Fruit fly (Drosophila melanogaster): ENCODE measurements around the gene CG9926.

CG9926 gene

DNA sequence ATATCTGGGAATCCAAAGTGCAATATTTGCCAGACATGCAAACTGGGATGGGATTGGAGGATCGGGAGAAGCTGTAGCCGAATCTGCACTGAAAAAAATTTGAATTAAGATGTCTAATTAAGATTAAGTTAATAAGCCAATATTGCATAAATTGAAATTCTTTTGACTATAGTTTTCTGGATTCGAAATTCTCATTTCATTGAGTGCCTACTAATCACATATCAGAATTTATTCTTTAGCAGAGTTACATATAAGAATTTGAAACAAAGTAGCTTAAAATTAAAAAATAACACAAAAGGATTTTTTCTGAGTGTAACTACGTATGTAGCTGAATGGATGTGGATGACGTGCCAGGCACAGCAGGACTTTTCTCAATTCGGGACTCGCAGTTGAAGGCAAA, 19.1 kb downstream of the CG9926 start (continued):
- TF ChIP-seq dac (GFP tag; optimal IDR thresholded peaks at IDR 0.05) (no peak), CG3032 (tag; optimal IDR thresholded peaks at IDR 0.05) (no peak), Sox14 (GFP tag; optimal IDR thresholded peaks at IDR 0.05) (peak; percentile 49), CG11902 (GFP tag; optimal IDR thresholded peaks at IDR 0.05) (no peak), Hr4 (GFP tag; optimal IDR thresholded peaks at IDR 0.05) (peak; percentile 4), CG1621 (tag; optimal IDR thresholded peaks at IDR 0.05) (no peak), OdsH (GFP tag; optimal IDR thresholded peaks at IDR 0.05) (peak; percentile 28), Ets96B (tag; optimal IDR thresholded peaks at IDR 0.05) (peak; percentile 30), fd85E (GFP tag; optimal IDR thresholded peaks at IDR 0.05) (no peak), CG16779 (tag; optimal IDR thresholded peaks at IDR 0.05) (no peak), CG6792 (GFP tag; optimal IDR thresholded peaks at IDR 0.05) (peak; percentile 35), CG15336 (GFP tag; IDR thresholded peaks at IDR 0.05) (no peak), CG10631 (GFP tag; optimal IDR thresholded peaks at IDR 0.05) (no peak), Sox15 (GFP tag; optimal IDR thresholded peaks at IDR 0.05) (no peak), CG6854 (GFP tag; optimal IDR thresholded peaks at IDR 0.05) (no peak), CG8632 (GFP tag; optimal IDR thresholded peaks at IDR 0.05) (peak; percentile 32), dsx (GFP tag; optimal IDR thresholded peaks at IDR 0.05; ENCODE audit: poor library complexity, severe bottlenecking) (peak; percentile 55), fd59A (GFP tag; optimal IDR thresholded peaks at IDR 0.05) (peak; percentile 19)

- TF ChIP-seq svp (GFP tag) (peak; percentile 5), Ets21C (GFP tag; optimal IDR thresholded peaks at IDR 0.05) (no peak), Lpt (GFP tag; optimal IDR thresholded peaks at IDR 0.05) (no peak)
Measured at dm6 chr3R:13930252-13930651, 20.7 kb downstream of the CG9926 start.

DNA sequence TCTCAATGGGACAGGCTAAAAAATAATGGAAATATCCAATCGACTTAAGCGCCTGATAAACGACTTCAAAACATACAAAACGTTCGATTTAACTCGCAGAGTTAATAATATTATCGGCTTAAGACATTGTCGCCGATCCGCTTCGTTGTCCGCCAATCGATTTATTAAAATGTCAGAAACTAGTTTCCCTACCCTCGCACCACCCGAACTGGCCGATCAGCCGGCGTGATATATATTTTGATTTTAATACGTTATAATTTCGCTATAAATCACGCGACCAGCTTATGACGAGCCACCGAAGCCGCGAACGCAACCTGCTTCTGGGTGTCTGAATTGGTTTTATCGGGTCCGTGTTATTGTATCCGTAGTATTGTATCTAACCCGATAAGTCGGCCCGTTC, 23.4 kb downstream of the CG9926 start:
- TF ChIP-seq dsx (GFP tag; optimal IDR thresholded peaks at IDR 0.05; ENCODE audit: poor library complexity, severe bottlenecking): peak; percentile 29
- no peak for TF ChIP-seq fd85E (GFP tag; optimal IDR thresholded peaks at IDR 0.05)

dm6 chr3R:13923626-13924025, 27.3 kb downstream of the CG9926 start:
- TF ChIP-seq svp (GFP tag): peak; percentile 38
- TF ChIP-seq esn (GFP tag; optimal IDR thresholded peaks at IDR 0.05): no peak

DNA sequence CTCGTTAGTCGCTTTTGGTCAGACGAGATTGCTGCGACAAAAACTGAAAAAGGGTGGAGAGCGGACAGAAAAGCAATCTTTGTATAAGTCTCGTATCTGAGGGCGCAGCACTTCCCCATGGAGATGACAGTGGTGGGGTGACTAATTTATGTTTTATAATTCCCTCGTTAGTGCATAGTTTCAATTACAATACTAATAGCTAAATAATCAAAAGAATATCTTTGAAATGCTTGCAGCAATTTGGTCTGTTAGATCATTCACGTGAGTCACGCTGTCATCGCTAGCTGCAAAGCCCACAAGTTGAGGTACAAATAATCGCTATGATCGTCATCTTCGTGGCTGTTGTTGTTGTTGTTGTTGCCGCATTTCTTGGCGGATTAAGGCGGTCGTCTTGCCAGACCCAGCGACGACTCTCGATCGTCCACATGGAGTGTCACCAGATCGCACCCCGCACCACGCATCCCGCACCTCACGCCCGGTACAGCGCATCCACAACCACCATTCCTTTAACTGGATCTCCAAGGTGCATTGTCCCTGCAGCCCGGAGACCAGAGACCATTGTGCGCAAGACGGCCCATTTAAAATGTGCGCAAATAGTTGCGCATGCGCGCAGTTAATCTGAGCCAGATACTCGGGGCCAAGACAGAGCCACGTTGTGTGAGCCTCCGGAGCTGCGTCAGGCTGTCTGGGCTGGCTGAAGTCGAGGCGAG, 29.0 kb downstream of the CG9926 start:
- TF ChIP-seq Hr38 (GFP tag; optimal IDR thresholded peaks at IDR 0.05) (no peak), Sox15 (GFP tag; optimal IDR thresholded peaks at IDR 0.05) (peak; percentile 49), CG1621 (tag; optimal IDR thresholded peaks at IDR 0.05) (peak; percentile 66), esn (GFP tag; optimal IDR thresholded peaks at IDR 0.05) (peak; percentile 78), acj6 (GFP tag; optimal IDR thresholded peaks at IDR 0.05) (peak; percentile 80), CG4318 (GFP tag; optimal IDR thresholded peaks at IDR 0.05) (no peak), fd85E (GFP tag; optimal IDR thresholded peaks at IDR 0.05) (no peak), Eip75B (GFP tag; optimal IDR thresholded peaks at IDR 0.05) (peak; percentile 74), dac (GFP tag; optimal IDR thresholded peaks at IDR 0.05) (no peak), CG6163 (GFP tag; IDR thresholded peaks at IDR 0.05) (peak; percentile 94), CG8119 (GFP tag; IDR thresholded peaks at IDR 0.05) (peak; percentile 72), svp (GFP tag) (peak; percentile 88), ss (GFP tag; optimal IDR thresholded peaks at IDR 0.05) (peak; percentile 76 to 77), pdm3 (GFP tag; optimal IDR thresholded peaks at IDR 0.05) (peak; percentile 73), CG11902 (GFP tag; optimal IDR thresholded peaks at IDR 0.05) (peak; percentile 75), CG32006 (GFP tag; optimal IDR thresholded peaks at IDR 0.05) (peak; percentile 45), CG9139 (GFP tag; optimal IDR thresholded peaks at IDR 0.05) (peak; percentile 78), Blimp-1 (GFP tag; optimal IDR thresholded peaks at IDR 0.05) (peak; percentile 65), CG11294 (GFP tag; IDR thresholded peaks at IDR 0.05) (peak; percentile 10; the same call in 1 of the 2 replicates), CG3919 (GFP tag; optimal IDR thresholded peaks at IDR 0.05) (peak; percentile 92), CG6808 (GFP tag; optimal IDR thresholded peaks at IDR 0.05) (peak; percentile 89), CG34406 (GFP tag; optimal IDR thresholded peaks at IDR 0.05) (peak; percentile 74), fkh (GFP tag; optimal IDR thresholded peaks at IDR 0.05) (no peak), CG16779 (tag; optimal IDR thresholded peaks at IDR 0.05) (peak; percentile 26), CG8319 (GFP tag; optimal IDR thresholded peaks at IDR 0.05) (peak; percentile 40), dsx (GFP tag; optimal IDR thresholded peaks at IDR 0.05; ENCODE audit: poor library complexity, severe bottlenecking) (peak; percentile 81), CG10669 (GFP tag; optimal IDR thresholded peaks at IDR 0.05) (peak; percentile 89), topi (GFP tag; optimal IDR thresholded peaks at IDR 0.05) (peak; percentile 87), CG8632 (GFP tag; optimal IDR thresholded peaks at IDR 0.05) (peak; percentile 66)

Data from whole organism, prepupa.